Fruit fly (Drosophila melanogaster) whole organism, embryonic: ENCODE results near the gene CG14227.

ENCODE experiments used
- Ada2b ChIP-seq: fragments of 200-800 bp; sonication (Bioruptor generic); IDR thresholded peaks from 2 replicates; pipeline ENCODE4 v1.3.6; 2022; ENCODE audit warnings: missing biosample characterization, missing genetic modification characterization
- Asciz ChIP-seq: fragments of 200-800 bp; sonication (Bioruptor generic); optimal IDR thresholded peaks from 2 replicates; lab custom pipeline; 2017; ENCODE audit warnings: missing biosample characterization, mild to moderate bottlenecking, missing genetic modification characterization, missing genetic modification reagents
- Bgb ChIP-seq: fragments of 200-800 bp; sonication (Bioruptor generic); IDR thresholded peaks from 2 replicates; pipeline ENCODE4 v1.3.6; 2022; ENCODE audit warnings: missing biosample characterization, missing genetic modification characterization; ENCODE audit not compliant: partially characterized antibody
- Bteb2 ChIP-seq: fragments of 200-800 bp; sonication (Bioruptor generic); optimal IDR thresholded peaks from 2 replicates; lab custom pipeline; 2016; ENCODE audit warnings: missing biosample characterization, missing genetic modification characterization
- CG10565 ChIP-seq: fragments of 200-800 bp; sonication (Bioruptor generic); optimal IDR thresholded peaks from 3 replicates; lab custom pipeline; 2016; ENCODE audit warnings: missing biosample characterization, mild to moderate bottlenecking, missing genetic modification characterization
- CG12155 ChIP-seq: fragments of 200-800 bp; sonication (Bioruptor generic); optimal IDR thresholded peaks from 3 replicates; lab custom pipeline; 2016; ENCODE audit warnings: missing biosample characterization, missing genetic modification characterization
- CG12769 ChIP-seq: fragments of 200-800 bp; sonication (Bioruptor generic); optimal IDR thresholded peaks from 2 replicates; lab custom pipeline; 2019; ENCODE audit warnings: missing biosample characterization, mild to moderate bottlenecking, missing genetic modification characterization, moderate library complexity
- CG14710 ChIP-seq: fragments of 200-800 bp; sonication (Bioruptor generic); optimal IDR thresholded peaks from 3 replicates; lab custom pipeline; 2019; ENCODE audit warnings: missing biosample characterization, mild to moderate bottlenecking, missing genetic modification characterization, moderate library complexity
- CG14965 ChIP-seq: fragments of 200-800 bp; sonication (Bioruptor generic); optimal IDR thresholded peaks from 2 replicates; lab custom pipeline; 2016; ENCODE audit warnings: missing biosample characterization, missing genetic modification characterization, borderline replicate concordance
- CG15479 ChIP-seq: fragments of 200-800 bp; sonication (Bioruptor generic); optimal IDR thresholded peaks from 3 replicates; lab custom pipeline; 2019; ENCODE audit warnings: missing biosample characterization, mild to moderate bottlenecking, missing genetic modification characterization, moderate library complexity
- CG16813 ChIP-seq: fragments of 200-800 bp; sonication (Bioruptor generic); IDR thresholded peaks from 3 replicates; pipeline ENCODE4 v1.3.6; 2022; ENCODE audit warnings: missing biosample characterization, missing genetic modification characterization; ENCODE audit not compliant: partially characterized antibody
- CG17186 ChIP-seq: fragments of 200-800 bp; sonication (Bioruptor generic); optimal IDR thresholded peaks from 3 replicates; lab custom pipeline; 2017; ENCODE audit warnings: missing biosample characterization, missing genetic modification reagents, missing genetic modification characterization
- CG17612 ChIP-seq: fragments of 200-800 bp; sonication (Bioruptor generic); IDR thresholded peaks from 2 replicates; pipeline ENCODE4 v1.3.6; 2022; ENCODE audit warnings: missing biosample characterization, missing genetic modification characterization
- CG1832 ChIP-seq: fragments of 200-800 bp; sonication (Bioruptor generic); optimal IDR thresholded peaks from 2 replicates; lab custom pipeline; 2017; ENCODE audit warnings: missing biosample characterization, mild to moderate bottlenecking, missing genetic modification characterization, inconsistent platforms
- CG2129 ChIP-seq: fragments of 200-800 bp; sonication (Bioruptor generic); IDR thresholded peaks from 2 replicates; pipeline ENCODE4 v1.3.6; 2022; ENCODE audit warnings: missing biosample characterization, missing genetic modification characterization; ENCODE audit not compliant: partially characterized antibody
- CG30431 ChIP-seq: fragments of 200-800 bp; sonication (Bioruptor generic); optimal IDR thresholded peaks from 2 replicates; lab custom pipeline; 2017; ENCODE audit warnings: missing biosample characterization, missing genetic modification characterization
- CG34224 ChIP-seq: fragments of 200-800 bp; sonication (Bioruptor generic); IDR thresholded peaks from 3 replicates; pipeline ENCODE4 v1.3.6; 2022; ENCODE audit warnings: missing biosample characterization, missing genetic modification characterization; ENCODE audit not compliant: partially characterized antibody
- CG3726 ChIP-seq: fragments of 200-800 bp; sonication (Bioruptor generic); IDR thresholded peaks from 3 replicates; pipeline ENCODE4, ENCODE4 v1.3.6; 2022; ENCODE audit warnings: missing biosample characterization, missing genetic modification characterization
- CG5180 ChIP-seq: fragments of 200-800 bp; sonication (Bioruptor generic); optimal IDR thresholded peaks from 3 replicates; lab custom pipeline; 2017; ENCODE audit warnings: missing biosample characterization, missing genetic modification characterization, mild to moderate bottlenecking, moderate library complexity, missing genetic modification reagents
- Camta ChIP-seq: fragments of 200-800 bp; sonication (Bioruptor generic); optimal IDR thresholded peaks from 2 replicates; lab custom pipeline; 2016; ENCODE audit warnings: missing biosample characterization, missing genetic modification characterization
- D19A ChIP-seq: fragments of 200-800 bp; optimal IDR thresholded peaks from 3 replicates; lab custom pipeline; 2019; ENCODE audit warnings: missing biosample characterization, mild to moderate bottlenecking, missing genetic modification characterization, moderate library complexity
- D19B ChIP-seq: fragments of 200-800 bp; sonication (Bioruptor generic); optimal IDR thresholded peaks from 2 replicates; lab custom pipeline; 2017; ENCODE audit warnings: missing biosample characterization, mild to moderate bottlenecking, missing genetic modification characterization
- Deaf1 ChIP-seq: fragments of 200-800 bp; optimal IDR thresholded peaks from 3 replicates; lab custom pipeline; 2019; ENCODE audit warnings: missing biosample characterization, mild to moderate bottlenecking, missing genetic modification characterization, moderate library complexity
- Dip3 ChIP-seq: fragments of 200-800 bp; sonication (Bioruptor generic); optimal IDR thresholded peaks from 3 replicates; lab custom pipeline; 2016; ENCODE audit warnings: missing biosample characterization, missing genetic modification characterization
- Dref ChIP-seq: fragments of 200-800 bp; sonication (Bioruptor generic); IDR thresholded peaks from 2 replicates; pipeline ENCODE4 v1.3.6; 2022; ENCODE audit warnings: missing biosample characterization, missing genetic modification characterization
- HmgZ ChIP-seq: fragments of 200-800 bp; sonication (Bioruptor generic); optimal IDR thresholded peaks from 2 replicates; lab custom pipeline; 2018; ENCODE audit warnings: missing biosample characterization, mild to moderate bottlenecking, missing genetic modification characterization
- Hsf ChIP-seq: fragments of 200-800 bp; sonication (Bioruptor generic); optimal IDR thresholded peaks from 3 replicates; lab custom pipeline; 2016; ENCODE audit warnings: missing biosample characterization, missing genetic modification characterization
- Lpt ChIP-seq: fragments of >200 bp; optimal IDR thresholded peaks from 2 replicates; lab custom pipeline; 2018; ENCODE audit warnings: missing biosample characterization, missing genetic modification characterization
- NC2β ChIP-seq: fragments of 200-800 bp; sonication (Bioruptor generic); optimal IDR thresholded peaks from 2 replicates; lab custom pipeline; 2016; ENCODE audit warnings: missing biosample characterization, missing genetic modification characterization
- Nf-YA ChIP-seq: fragments of 200-800 bp; sonication (Bioruptor generic); IDR thresholded peaks from 2 replicates; pipeline ENCODE4 v1.3.6; 2022; ENCODE audit warnings: missing biosample characterization, missing genetic modification characterization
- Opbp ChIP-seq: fragments of 200-800 bp; sonication (Bioruptor generic); IDR thresholded peaks from 3 replicates; pipeline ENCODE4 v1.3.6; 2022; ENCODE audit warnings: missing biosample characterization, missing genetic modification characterization; ENCODE audit not compliant: partially characterized antibody
- ac ChIP-seq: fragments of 200-800 bp; sonication (Bioruptor generic); optimal IDR thresholded peaks from 3 replicates; lab custom pipeline; 2017; ENCODE audit warnings: missing biosample characterization, mild to moderate bottlenecking, missing genetic modification characterization
- ase ChIP-seq: fragments of 200-800 bp; sonication (Bioruptor generic); IDR thresholded peaks from 3 replicates; pipeline ENCODE4 v1.3.6; 2022; ENCODE audit warnings: missing biosample characterization, missing genetic modification characterization
- bsh ChIP-seq, 2 experiments: fragments of 200-800 bp; sonication (Bioruptor generic); optimal IDR thresholded peaks; 2 replicates each; lab custom pipeline; 2017 to 2018; ENCODE audit warnings: mild to moderate bottlenecking in 2 of 2, missing biosample characterization in 2 of 2, missing genetic modification characterization in 2 of 2, moderate library complexity in 1 of 2
- corto ChIP-seq: fragments of 200-800 bp; sonication (Bioruptor generic); optimal IDR thresholded peaks from 2 replicates; lab custom pipeline; 2016; ENCODE audit warnings: missing biosample characterization, mild to moderate bottlenecking, missing genetic modification characterization, moderate library complexity
- crp ChIP-seq, 2 experiments: fragments of 200-800 bp; sonication (Bioruptor generic); optimal IDR thresholded peaks; 2 replicates in 1 of 2; 3 replicates in 1 of 2; lab custom pipeline; 2017; ENCODE audit warnings: missing biosample characterization in 2 of 2, missing genetic modification characterization in 2 of 2, mild to moderate bottlenecking in 1 of 2, moderate library complexity in 1 of 2
- cwo ChIP-seq: fragments of 200-800 bp; sonication (Bioruptor generic); optimal IDR thresholded peaks from 3 replicates; lab custom pipeline; 2017; ENCODE audit warnings: missing biosample characterization, missing genetic modification characterization, mild to moderate bottlenecking, moderate library complexity, missing genetic modification reagents
- da ChIP-seq: fragments of 200-800 bp; sonication (Bioruptor generic); optimal IDR thresholded peaks from 2 replicates; lab custom pipeline; 2016; ENCODE audit warnings: missing biosample characterization, missing genetic modification characterization
- dysf ChIP-seq: fragments of 200-800 bp; sonication (Bioruptor generic); IDR thresholded peaks from 3 replicates; pipeline ENCODE4 v1.3.6; 2022; ENCODE audit warnings: missing biosample characterization, missing genetic modification characterization
- fd3F ChIP-seq: fragments of 200-800 bp; sonication (Bioruptor generic); optimal IDR thresholded peaks from 2 replicates; lab custom pipeline; 2018; ENCODE audit warnings: missing biosample characterization, mild to moderate bottlenecking, missing genetic modification characterization, moderate library complexity
- grau ChIP-seq: fragments of 200-800 bp; optimal IDR thresholded peaks from 3 replicates; lab custom pipeline; 2019; ENCODE audit warnings: missing biosample characterization, mild to moderate bottlenecking, missing genetic modification characterization, moderate library complexity
- grn ChIP-seq: fragments of 200-800 bp; sonication (Bioruptor generic); optimal IDR thresholded peaks from 3 replicates; lab custom pipeline; 2017; ENCODE audit warnings: missing biosample characterization, missing genetic modification characterization
- ind ChIP-seq: fragments of 200-800 bp; sonication (Bioruptor generic); optimal IDR thresholded peaks from 3 replicates; lab custom pipeline; 2016; ENCODE audit warnings: missing biosample characterization, missing genetic modification characterization
- mam ChIP-seq: fragments of 200-800 bp; sonication (Bioruptor generic); optimal IDR thresholded peaks from 3 replicates; lab custom pipeline; 2016; ENCODE audit warnings: missing biosample characterization, missing genetic modification characterization
- pho ChIP-seq: fragments of 200-800 bp; sonication (Bioruptor generic); optimal IDR thresholded peaks from 2 replicates; lab custom pipeline; 2016; ENCODE audit warnings: missing biosample characterization, missing genetic modification characterization
- pnt ChIP-seq: fragments of 200-800 bp; sonication (Bioruptor generic); optimal IDR thresholded peaks from 3 replicates; lab custom pipeline; 2016; ENCODE audit warnings: missing biosample characterization, missing genetic modification characterization
- sc ChIP-seq, 3 experiments: fragments of >200 bp in 2 of 3; fragments of 200-800 bp in 1 of 3; sonication (Bioruptor generic) in 1 of 3; optimal IDR thresholded peaks; 2 replicates in 2 of 3; 3 replicates in 1 of 3; lab custom pipeline; 2017; ENCODE audit warnings: mild to moderate bottlenecking in 1 of 3, missing biosample characterization in 1 of 3, missing genetic modification characterization in 1 of 3, missing genetic modification reagents in 1 of 3
- sens-2 ChIP-seq: fragments of 200-800 bp; sonication (Bioruptor generic); IDR thresholded peaks from 2 replicates; pipeline ENCODE4 v1.3.6; 2022; ENCODE audit warnings: missing biosample characterization, missing genetic modification characterization
- tin ChIP-seq: fragments of 200-800 bp; sonication (Bioruptor generic); optimal IDR thresholded peaks from 3 replicates; lab custom pipeline; 2016; ENCODE audit warnings: missing biosample characterization, missing genetic modification characterization
- tna ChIP-seq: fragments of 200-800 bp; sonication (Bioruptor generic); IDR thresholded peaks from 2 replicates; pipeline ENCODE4 v1.3.6; 2022; ENCODE audit warnings: missing biosample characterization, missing genetic modification characterization; ENCODE audit not compliant: partially characterized antibody

CG14227 gene

dm6 chrX:19730844-19731243 is 42.1 kb upstream of the CG14227 start, which contains the start of gene AP-1-2beta (continued):
- TF ChIP-seq Opbp (GFP tag; lab: Robert Waterston, UW) (no peak), cwo (GFP tag; lab: Kevin White, UChicago) (no peak), ac (GFP tag; lab: Kevin White, UChicago) (no peak), grn (GFP tag; lab: Kevin White, UChicago) (no peak), Asciz (GFP tag; lab: Kevin White, UChicago) (no peak), CG12769 (no peak), CG10565 (GFP tag; lab: Kevin White, UChicago) (no peak), CG3726 (no peak), sens-2 (GFP tag; lab: Robert Waterston, UW) (no peak), fd3F (no peak), CG12155 (GFP tag; lab: Kevin White, UChicago) (no peak), dysf (GFP tag; lab: Robert Waterston, UW) (no peak), Camta (GFP tag; lab: Kevin White, UChicago) (no peak), sc (optimal IDR thresholded peaks at IDR 0.05; lab: Kevin White, UChicago) (no peak), sc (GFP tag; optimal IDR thresholded peaks at IDR 0.05; lab: Kevin White, UChicago) (no peak), CG1832 (GFP tag; lab: Kevin White, UChicago) (no peak), D19A (tag; lab: Kevin White, UChicago) (no peak), Dref (GFP tag; lab: Robert Waterston, UW) (peak; percentile 69), Nf-YA (no peak), CG5180 (GFP tag; lab: Kevin White, UChicago) (no peak), CG2129 (GFP tag; lab: Robert Waterston, UW) (no peak), mam (GFP tag; lab: Kevin White, UChicago) (no peak), CG17612 (GFP tag; lab: Robert Waterston, UW) (no peak), tna (GFP tag; lab: Robert Waterston, UW) (no peak; the same call in 1 of the 2 replicates), Hsf (GFP tag; lab: Kevin White, UChicago) (no peak), tin (no peak), bsh (GFP tag; optimal IDR thresholded peaks at IDR 0.05; lab: Kevin White, UChicago) (no peak), grau (no peak), Dip3 (GFP tag; lab: Kevin White, UChicago) (no peak), CG14710 (tag; lab: Kevin White, UChicago) (no peak), crp (GFP tag; optimal IDR thresholded peaks at IDR 0.05; lab: Kevin White, UChicago) (no peak), pnt (GFP tag; lab: Kevin White, UChicago) (no peak), pho (no peak), CG17186 (GFP tag; lab: Kevin White, UChicago) (no peak), ase (GFP tag; lab: Robert Waterston, UW) (no peak), D19B (GFP tag; lab: Kevin White, UChicago) (no peak), da (GFP tag; lab: Kevin White, UChicago) (no peak), CG16813 (GFP tag; lab: Robert Waterston, UW) (peak; percentile 45; the same call in 2 of the 3 replicates), Lpt (GFP tag; lab: Kevin White, UChicago) (no peak), corto (GFP tag; lab: Kevin White, UChicago) (no peak), CG15479 (GFP tag; lab: Kevin White, UChicago) (no peak), Bgb (GFP tag; lab: Robert Waterston, UW) (no peak), HmgZ (tag; lab: Kevin White, UChicago) (no peak), CG30431 (GFP tag; lab: Kevin White, UChicago) (no peak), Bteb2 (GFP tag; lab: Kevin White, UChicago) (no peak), Deaf1 (tag; lab: Kevin White, UChicago) (no peak), CG34224 (peak; percentile 26; the same call in 1 of the 3 replicates), ind (GFP tag; lab: Kevin White, UChicago) (no peak), CG14965 (GFP tag; lab: Kevin White, UChicago) (no peak), Ada2b (no peak), NC2β (GFP tag; lab: Kevin White, UChicago) (no peak)
